Worm (Caenorhabditis elegans) whole organism, young adult: ENCODE results near the gene hst-3.2.
A peak's percentile ranks its signal among the peaks of the same experiment; 100 is the strongest.

Experiments used
- B0336.3 ChIP-seq: fragments of 200-800 bp; sonication (Bioruptor generic); IDR thresholded peaks from 2 replicates; pipeline ENCODE4 v1.3.6; 2022; ENCODE audit warnings: missing genetic modification characterization, missing compliant biosample characterization
- F23B12.7 ChIP-seq: sonication (generic microtip); optimal IDR thresholded peaks from 2 replicates; lab custom pipeline; 2017; ENCODE audit warnings: missing genetic modification characterization, mild to moderate bottlenecking, missing compliant biosample characterization, antibody characterized with exemption, moderate library complexity; ENCODE audit not compliant: insufficient read depth
- F39B2.1 ChIP-seq: fragments of 200-800 bp; sonication (Bioruptor generic); IDR thresholded peaks from 2 replicates; pipeline ENCODE4 v1.3.6; 2022; ENCODE audit warnings: missing genetic modification reagents, missing genetic modification characterization, missing compliant biosample characterization
- F57C9.4 ChIP-seq: sonication (generic microtip); optimal IDR thresholded peaks from 2 replicates; lab custom pipeline; 2017; ENCODE audit warnings: mild to moderate bottlenecking, missing genetic modification characterization, missing compliant biosample characterization
- K11D2.4 ChIP-seq: fragments of 200-800 bp; sonication (Bioruptor generic); IDR thresholded peaks from 2 replicates; pipeline ENCODE4 v1.3.6; 2022; ENCODE audit warnings: missing genetic modification reagents, missing genetic modification characterization, missing compliant biosample characterization
- K12H6.12 ChIP-seq: fragments of 200-800 bp; sonication (Bioruptor generic); optimal IDR thresholded peaks from 2 replicates; lab custom pipeline; 2018; ENCODE audit warnings: mild to moderate bottlenecking, missing genetic modification characterization, missing compliant biosample characterization
- T07F8.4 ChIP-seq: sonication (generic microtip); optimal IDR thresholded peaks from 2 replicates; lab custom pipeline; 2016; ENCODE audit warnings: mild to moderate bottlenecking, missing genetic modification characterization, moderate library complexity, missing compliant biosample characterization
- Y67H2A.10 ChIP-seq: fragments of 200-800 bp; sonication (Bioruptor generic); conservative IDR thresholded peaks from 2 replicates; pipeline ENCODE4 v1.3.6; 2022; ENCODE audit warnings: missing genetic modification reagents, missing genetic modification characterization, missing compliant biosample characterization
- Y79H2A.3 ChIP-seq: fragments of 200-800 bp; sonication (Bioruptor generic); conservative IDR thresholded peaks from 2 replicates; pipeline ENCODE4 v1.3.6; 2022; ENCODE audit warnings: missing genetic modification reagents, missing genetic modification characterization, missing compliant biosample characterization
- ZK185.1 ChIP-seq: sonication (generic microtip); optimal IDR thresholded peaks from 2 replicates; lab custom pipeline; 2016; ENCODE audit warnings: mild to moderate bottlenecking, missing genetic modification characterization, missing compliant biosample characterization; ENCODE audit not compliant: poor library complexity, severe bottlenecking
- ama-1 ChIP-seq, 3 experiments: fragments of 150-350 bp in 1 of 3; sonication (generic microtip) in 2 of 3; optimal IDR thresholded peaks; 2 replicates each; lab custom pipeline; 2014 to 2018; ENCODE audit warnings: missing biosample characterization in 2 of 3, missing genetic modification characterization in 2 of 3, missing genetic modification reagents in 2 of 3
- aptf-2 ChIP-seq: fragments of 200-800 bp; sonication (Bioruptor generic); conservative IDR thresholded peaks from 2 replicates; pipeline ENCODE4 v1.3.6; 2022; ENCODE audit warnings: missing genetic modification reagents, missing genetic modification characterization, missing compliant biosample characterization
- aptf-3 ChIP-seq: fragments of 200-800 bp; sonication (Bioruptor generic); IDR thresholded peaks from 2 replicates; pipeline ENCODE4 v1.3.6; 2022; ENCODE audit warnings: missing genetic modification characterization, missing compliant biosample characterization
- attf-5 ChIP-seq: fragments of 200-800 bp; sonication (Bioruptor generic); optimal IDR thresholded peaks from 2 replicates; lab custom pipeline; 2018; ENCODE audit warnings: mild to moderate bottlenecking, missing genetic modification characterization, missing compliant biosample characterization
- ccch-3 ChIP-seq: fragments of 200-800 bp; sonication (Bioruptor generic); optimal IDR thresholded peaks from 2 replicates; lab custom pipeline; 2018; ENCODE audit warnings: mild to moderate bottlenecking, missing genetic modification characterization, missing compliant biosample characterization
- dox-1 ChIP-seq: fragments of 200-800 bp; sonication (Bioruptor generic); IDR thresholded peaks from 2 replicates; pipeline ENCODE4 v1.3.6; 2022; ENCODE audit warnings: missing genetic modification reagents, missing genetic modification characterization, missing compliant biosample characterization
- dpl-1 ChIP-seq: fragments of 150-350 bp; optimal IDR thresholded peaks from 2 replicates; lab custom pipeline; 2014; ENCODE audit warnings: missing biosample characterization, missing genetic modification reagents, missing genetic modification characterization
- egl-18 ChIP-seq: fragments of 200-800 bp; sonication (Bioruptor generic); IDR thresholded peaks from 2 replicates; pipeline ENCODE4 v1.3.6; 2022; ENCODE audit warnings: missing genetic modification reagents, missing genetic modification characterization, missing compliant biosample characterization
- egl-44 ChIP-seq: fragments of 200-800 bp; sonication (Bioruptor generic); IDR thresholded peaks from 2 replicates; pipeline ENCODE4 v1.3.6; 2022; ENCODE audit warnings: missing genetic modification reagents, missing genetic modification characterization, missing compliant biosample characterization
- ekl-4 ChIP-seq: fragments of 200-800 bp; sonication (Bioruptor generic); IDR thresholded peaks from 2 replicates; pipeline ENCODE4 v1.3.6; 2022; ENCODE audit warnings: missing genetic modification reagents, missing genetic modification characterization, missing compliant biosample characterization
- fkh-3 ChIP-seq: sonication (generic microtip); optimal IDR thresholded peaks from 2 replicates; lab custom pipeline; 2016; ENCODE audit warnings: mild to moderate bottlenecking, missing genetic modification characterization, missing compliant biosample characterization
- hlh-12 ChIP-seq: sonication (generic microtip); optimal IDR thresholded peaks from 2 replicates; lab custom pipeline; 2016; ENCODE audit warnings: missing genetic modification characterization, missing compliant biosample characterization
- hlh-26 ChIP-seq: fragments of 200-800 bp; sonication (Bioruptor generic); conservative IDR thresholded peaks from 2 replicates; pipeline ENCODE4 v1.3.6; 2022; ENCODE audit warnings: missing genetic modification reagents, missing genetic modification characterization, missing compliant biosample characterization
- hmg-1.2 ChIP-seq: fragments of 200-800 bp; sonication (Bioruptor generic); IDR thresholded peaks from 2 replicates; pipeline ENCODE4 v1.3.6; 2022; ENCODE audit warnings: missing genetic modification reagents, missing genetic modification characterization, missing compliant biosample characterization
- hsf-1 ChIP-seq: fragments of 200-800 bp; sonication (Bioruptor generic); IDR thresholded peaks from 2 replicates; pipeline ENCODE4 v1.3.6; 2022; ENCODE audit warnings: missing genetic modification reagents, missing genetic modification characterization, missing compliant biosample characterization
- let-526 ChIP-seq: fragments of 200-800 bp; sonication (Bioruptor generic); IDR thresholded peaks from 2 replicates; pipeline ENCODE4 v1.3.6; 2022; ENCODE audit warnings: missing genetic modification reagents, missing genetic modification characterization, missing compliant biosample characterization
- let-607 ChIP-seq, 2 experiments: fragments of 200-800 bp in 1 of 2; sonication (Bioruptor generic) in 1 of 2; sonication (generic microtip) in 1 of 2; optimal IDR thresholded peaks; 2 replicates each; lab custom pipeline; 2016 to 2018; ENCODE audit warnings: mild to moderate bottlenecking in 2 of 2, missing compliant biosample characterization in 2 of 2, missing genetic modification characterization in 2 of 2, moderate library complexity in 2 of 2, missing genotype in 1 of 2
- lin-26 ChIP-seq: fragments of 200-800 bp; sonication (Bioruptor generic); IDR thresholded peaks from 2 replicates; pipeline ENCODE4 v1.3.6; 2022; ENCODE audit warnings: missing genetic modification reagents, missing genetic modification characterization, missing compliant biosample characterization
- lin-40 ChIP-seq: sonication (generic microtip); optimal IDR thresholded peaks from 2 replicates; lab custom pipeline; 2016; ENCODE audit warnings: missing genetic modification characterization, mild to moderate bottlenecking, missing compliant biosample characterization, missing genotype, missing genetic modification reagents
- lin-54 ChIP-seq: fragments of 200-800 bp; sonication (Bioruptor generic); optimal IDR thresholded peaks from 2 replicates; lab custom pipeline; 2018; ENCODE audit warnings: mild to moderate bottlenecking, missing genetic modification characterization, missing compliant biosample characterization
- lsy-27 ChIP-seq: sonication (generic microtip); optimal IDR thresholded peaks from 2 replicates; lab custom pipeline; 2017; ENCODE audit warnings: missing genetic modification characterization, mild to moderate bottlenecking, missing compliant biosample characterization, antibody characterized with exemption, missing genotype, borderline replicate concordance; ENCODE audit not compliant: insufficient read depth
- madf-6 ChIP-seq: fragments of 200-800 bp; sonication (Bioruptor generic); IDR thresholded peaks from 2 replicates; pipeline ENCODE4 v1.3.6; 2022; ENCODE audit warnings: missing genetic modification reagents, missing genetic modification characterization, missing compliant biosample characterization
- mcd-1 ChIP-seq: fragments of 200-800 bp; sonication (Bioruptor generic); IDR thresholded peaks from 2 replicates; pipeline ENCODE4 v1.3.6; 2022; ENCODE audit warnings: missing genetic modification reagents, missing genetic modification characterization, missing compliant biosample characterization
- mel-28 ChIP-seq: sonication (generic microtip); optimal IDR thresholded peaks from 2 replicates; lab custom pipeline; 2016; ENCODE audit warnings: borderline replicate concordance, mild to moderate bottlenecking, missing genetic modification characterization, missing compliant biosample characterization
- mes-4 ChIP-seq: sonication (generic microtip); optimal IDR thresholded peaks from 2 replicates; lab custom pipeline; 2016; ENCODE audit warnings: missing genotype, missing genetic modification characterization, missing compliant biosample characterization
- nfya-1 ChIP-seq: sonication (generic microtip); optimal IDR thresholded peaks from 2 replicates; lab custom pipeline; 2017; ENCODE audit warnings: antibody characterized with exemption, missing compliant biosample characterization, missing genetic modification characterization, borderline replicate concordance; ENCODE audit not compliant: insufficient read depth
- nhr-80 ChIP-seq: sonication (generic microtip); optimal IDR thresholded peaks from 2 replicates; lab custom pipeline; 2016; ENCODE audit warnings: missing genetic modification characterization, missing compliant biosample characterization
- rpc-1 ChIP-seq, 2 experiments: fragments of 150-350 bp in 1 of 2; sonication (generic microtip) in 1 of 2; optimal IDR thresholded peaks; 2 replicates each; lab custom pipeline; 2014 to 2018; ENCODE audit warnings: missing biosample characterization in 1 of 2, missing genetic modification characterization in 1 of 2, missing genetic modification reagents in 1 of 2, missing genotype in 1 of 2
- snpc-3.4 ChIP-seq: sonication (generic microtip); optimal IDR thresholded peaks from 2 replicates; lab custom pipeline; 2017; ENCODE audit warnings: missing genetic modification characterization, mild to moderate bottlenecking, missing compliant biosample characterization, antibody characterized with exemption, moderate library complexity, missing genotype, missing genetic modification reagents
- snpc-4 ChIP-seq, 5 experiments: fragments of 150-350 bp in 1 of 5; sonication (generic microtip) in 4 of 5; optimal IDR thresholded peaks; 2 replicates each; lab custom pipeline; 2014 to 2018; ENCODE audit warnings: missing genetic modification characterization in 5 of 5, missing biosample characterization in 3 of 5, antibody characterized with exemption in 2 of 5, mild to moderate bottlenecking in 2 of 5, missing compliant biosample characterization in 2 of 5, missing genotype in 2 of 5, moderate library complexity in 2 of 5, missing genetic modification reagents in 1 of 5
- tlf-1 ChIP-seq: fragments of 200-800 bp; sonication (Bioruptor generic); optimal IDR thresholded peaks from 2 replicates; lab custom pipeline; 2018; ENCODE audit warnings: mild to moderate bottlenecking, missing genetic modification characterization, missing compliant biosample characterization
- zim-3 ChIP-seq: sonication (generic microtip); optimal IDR thresholded peaks from 2 replicates; lab custom pipeline; 2017; ENCODE audit warnings: mild to moderate bottlenecking, missing genetic modification characterization, moderate library complexity, missing compliant biosample characterization
- ztf-18 ChIP-seq: sonication (generic microtip); optimal IDR thresholded peaks from 2 replicates; lab custom pipeline; 2016; ENCODE audit warnings: missing genotype, mild to moderate bottlenecking, missing genetic modification characterization, missing compliant biosample characterization
- ztf-25 ChIP-seq: fragments of 200-800 bp; sonication (Bioruptor generic); IDR thresholded peaks from 2 replicates; pipeline ENCODE4 v1.3.6; 2022; ENCODE audit warnings: missing genetic modification reagents, missing genetic modification characterization, missing compliant biosample characterization
- ztf-28 ChIP-seq: fragments of 200-800 bp; sonication (Bioruptor generic); IDR thresholded peaks from 2 replicates; pipeline ENCODE4 v1.3.6; 2022; ENCODE audit warnings: missing genetic modification reagents, missing genetic modification characterization, missing compliant biosample characterization
- ztf-3 ChIP-seq: fragments of 200-800 bp; sonication (Bioruptor generic); optimal IDR thresholded peaks from 2 replicates; lab custom pipeline; 2018; ENCODE audit warnings: mild to moderate bottlenecking, missing genetic modification characterization, missing compliant biosample characterization

hst-3.2 gene

ce11 chrX:2971542-2971988 is 47.8 kb upstream of the hst-3.2 start (continued):
- TF ChIP-seq ztf-25 (GFP tag; lab: Robert Waterston, UW) (no peak), nhr-80 (tag; lab: Kevin White, UChicago) (peak; percentile 61), hlh-26 (GFP tag; lab: Robert Waterston, UW) (no peak), T07F8.4 (tag; lab: Kevin White, UChicago) (no peak), lin-40 (tag; lab: Kevin White, UChicago) (peak; percentile 86), let-607 (tag; optimal IDR thresholded peaks at IDR 0.05; lab: Kevin White, UChicago) (peak in 1 of 2 experiments; percentile 41), snpc-3.4 (tag; lab: Kevin White, UChicago) (no peak), ztf-3 (GFP tag; lab: Kevin White, UChicago) (no peak), tlf-1 (GFP tag; lab: Kevin White, UChicago) (peak; percentile 86), F57C9.4 (tag; lab: Kevin White, UChicago) (no peak), egl-44 (GFP tag; lab: Robert Waterston, UW) (peak; percentile 81), aptf-3 (GFP tag; lab: Robert Waterston, UW) (no peak), K11D2.4 (peak; percentile 92), Y79H2A.3 (GFP tag; lab: Robert Waterston, UW) (0 out of 2 replicates have a peak, but pooled peaks have one; percentile 9), aptf-2 (GFP tag; lab: Robert Waterston, UW) (no peak), dox-1 (GFP tag; lab: Robert Waterston, UW) (peak; percentile 75), zim-3 (tag; lab: Kevin White, UChicago) (peak; percentile 27), F23B12.7 (no peak), lin-54 (peak; percentile 55), lin-26 (GFP tag; lab: Robert Waterston, UW) (peak; percentile 80), ZK185.1 (peak; percentile 53), lsy-27 (no peak), F39B2.1 (GFP tag; lab: Robert Waterston, UW) (no peak), ccch-3 (GFP tag; lab: Kevin White, UChicago) (no peak), ztf-28 (GFP tag; lab: Robert Waterston, UW) (no peak), mes-4 (no peak), hlh-12 (tag; lab: Kevin White, UChicago) (no peak), B0336.3 (GFP tag; lab: Robert Waterston, UW) (peak; percentile 88), dpl-1 (GFP tag; lab: Kevin White, UChicago) (no peak), snpc-4 (GFP tag; optimal IDR thresholded peaks at IDR 0.05; lab: Kevin White, UChicago) (no peak), snpc-4 (tag; optimal IDR thresholded peaks at IDR 0.05; lab: Kevin White, UChicago) (peak; percentile 48 to 55 (median 54)), hmg-1.2 (peak; percentile 52; the same call in 1 of the 2 replicates), ama-1 (optimal IDR thresholded peaks at IDR 0.05; lab: Kevin White, UChicago) (peak; percentile 68), ama-1 (GFP tag; optimal IDR thresholded peaks at IDR 0.05; lab: Kevin White, UChicago) (no peak), mel-28 (tag; lab: Kevin White, UChicago) (no peak), ekl-4 (GFP tag; lab: Robert Waterston, UW) (peak; percentile 92), nfya-1 (tag; lab: Kevin White, UChicago) (no peak), rpc-1 (optimal IDR thresholded peaks at IDR 0.05; lab: Kevin White, UChicago) (no peak), rpc-1 (tag; optimal IDR thresholded peaks at IDR 0.05; lab: Kevin White, UChicago) (no peak), madf-6 (no peak), Y67H2A.10 (GFP tag; lab: Robert Waterston, UW) (peak; percentile 79), ztf-18 (tag; lab: Kevin White, UChicago) (peak; percentile 45), mcd-1 (GFP tag; lab: Robert Waterston, UW) (peak; percentile 76), K12H6.12 (tag; lab: Kevin White, UChicago) (peak; percentile 91), fkh-3 (tag; lab: Kevin White, UChicago) (no peak), attf-5 (peak; percentile 76), hsf-1 (GFP tag; lab: Robert Waterston, UW) (peak; percentile 91), let-526 (GFP tag; lab: Robert Waterston, UW) (peak; percentile 93; the same call in 1 of the 2 replicates), egl-18 (GFP tag; lab: Robert Waterston, UW) (peak; percentile 70; the same call in 1 of the 2 replicates)
